Fruit fly (Drosophila melanogaster) whole organism, embryonic: Measurements from ENCODE around the gene Snx27.

Experiments
- Asciz ChIP-seq: fragments of 200-800 bp; sonication (Bioruptor generic); optimal IDR thresholded peaks from 2 replicates; lab custom pipeline; 2017; ENCODE audit warnings: missing biosample characterization, mild to moderate bottlenecking, missing genetic modification characterization, missing genetic modification reagents
- Bdp1 ChIP-seq: fragments of 200-800 bp; sonication (Bioruptor generic); optimal IDR thresholded peaks from 3 replicates; lab custom pipeline; 2016; ENCODE audit warnings: missing biosample characterization, missing genetic modification characterization
- CG10431 ChIP-seq: fragments of 200-800 bp; sonication (Bioruptor generic); optimal IDR thresholded peaks from 3 replicates; lab custom pipeline; 2018; ENCODE audit warnings: missing biosample characterization, mild to moderate bottlenecking, missing genetic modification characterization
- CG12236 ChIP-seq: fragments of 200-800 bp; sonication (Bioruptor generic); optimal IDR thresholded peaks from 2 replicates; lab custom pipeline; 2016; ENCODE audit warnings: missing biosample characterization, missing genetic modification characterization
- CG14014 ChIP-seq: fragments of 200-800 bp; sonication (Bioruptor generic); IDR thresholded peaks from 2 replicates; pipeline ENCODE4 v1.3.6; 2022; ENCODE audit warnings: missing biosample characterization, missing genetic modification characterization
- CG15514 ChIP-seq: fragments of 200-800 bp; sonication (Bioruptor generic); optimal IDR thresholded peaks from 3 replicates; lab custom pipeline; 2017; ENCODE audit warnings: missing biosample characterization, missing genetic modification characterization, mild to moderate bottlenecking, moderate library complexity, missing genetic modification reagents
- CG1602 ChIP-seq: fragments of 200-800 bp; sonication (Bioruptor generic); optimal IDR thresholded peaks from 3 replicates; lab custom pipeline; 2016; ENCODE audit warnings: missing biosample characterization, missing genetic modification characterization
- CG16815 ChIP-seq: fragments of 200-800 bp; sonication (Bioruptor generic); optimal IDR thresholded peaks from 3 replicates; lab custom pipeline; 2017; ENCODE audit warnings: missing biosample characterization, mild to moderate bottlenecking, missing genetic modification characterization
- CG2129 ChIP-seq: fragments of 200-800 bp; sonication (Bioruptor generic); IDR thresholded peaks from 2 replicates; pipeline ENCODE4 v1.3.6; 2022; ENCODE audit warnings: missing biosample characterization, missing genetic modification characterization; ENCODE audit not compliant: partially characterized antibody
- CG31441 ChIP-seq: fragments of 200-800 bp; sonication (Bioruptor generic); IDR thresholded peaks from 2 replicates; pipeline ENCODE4 v1.3.6; 2022; ENCODE audit warnings: missing biosample characterization, missing genetic modification characterization
- CG32767 ChIP-seq: fragments of 200-800 bp; sonication (Bioruptor generic); IDR thresholded peaks from 2 replicates; pipeline ENCODE4 v1.3.6; 2022; ENCODE audit warnings: missing biosample characterization, missing genetic modification characterization
- CG33557 ChIP-seq: fragments of 200-800 bp; sonication (Bioruptor generic); optimal IDR thresholded peaks from 2 replicates; lab custom pipeline; 2019; ENCODE audit warnings: missing biosample characterization, mild to moderate bottlenecking, missing genetic modification characterization, moderate library complexity
- CG4282 ChIP-seq: fragments of 200-800 bp; sonication (Bioruptor generic); optimal IDR thresholded peaks from 2 replicates; lab custom pipeline; 2016; ENCODE audit warnings: missing biosample characterization, missing genetic modification characterization
- CG6254 ChIP-seq: fragments of 200-800 bp; sonication (Bioruptor generic); optimal IDR thresholded peaks from 3 replicates; lab custom pipeline; 2017; ENCODE audit warnings: mild to moderate bottlenecking, missing biosample characterization, missing genetic modification reagents, missing genetic modification characterization
- CG6272 ChIP-seq: fragments of 200-800 bp; sonication (Bioruptor generic); IDR thresholded peaks from 2 replicates; pipeline ENCODE4 v1.3.6; 2022; ENCODE audit warnings: missing biosample characterization, missing genetic modification characterization
- CG9437 ChIP-seq: fragments of 200-800 bp; sonication (Bioruptor generic); optimal IDR thresholded peaks from 2 replicates; lab custom pipeline; 2018; ENCODE audit warnings: missing biosample characterization, mild to moderate bottlenecking, missing genetic modification characterization
- Deaf1 ChIP-seq: fragments of 200-800 bp; optimal IDR thresholded peaks from 3 replicates; lab custom pipeline; 2019; ENCODE audit warnings: missing biosample characterization, mild to moderate bottlenecking, missing genetic modification characterization, moderate library complexity
- Drgx ChIP-seq: fragments of 200-800 bp; sonication (Bioruptor generic); IDR thresholded peaks from 2 replicates; pipeline ENCODE4 v1.3.6; 2022; ENCODE audit warnings: missing biosample characterization, missing genetic modification characterization
- E2f2 ChIP-seq: fragments of 200-800 bp; sonication (Bioruptor generic); IDR thresholded peaks from 2 replicates; pipeline ENCODE4 v1.3.6; 2022; ENCODE audit warnings: missing biosample characterization, missing genetic modification characterization
- ERR ChIP-seq: fragments of 200-800 bp; sonication (Bioruptor generic); optimal IDR thresholded peaks from 2 replicates; lab custom pipeline; 2016; ENCODE audit warnings: missing biosample characterization, missing genetic modification characterization
- Fer1 ChIP-seq: fragments of 200-800 bp; sonication (Bioruptor generic); optimal IDR thresholded peaks from 2 replicates; lab custom pipeline; 2017; ENCODE audit warnings: missing biosample characterization, mild to moderate bottlenecking, missing genetic modification characterization
- Gsc ChIP-seq: fragments of 200-800 bp; sonication (Bioruptor generic); IDR thresholded peaks from 2 replicates; pipeline ENCODE4 v1.3.6; 2022; ENCODE audit warnings: missing biosample characterization, missing genetic modification characterization
- H15 ChIP-seq: fragments of 200-800 bp; sonication (Bioruptor generic); IDR thresholded peaks from 3 replicates; pipeline ENCODE4 v1.3.6; 2022; ENCODE audit warnings: missing biosample characterization, missing genetic modification characterization
- H2.0 ChIP-seq: fragments of 200-800 bp; sonication (Bioruptor generic); IDR thresholded peaks from 2 replicates; pipeline ENCODE4 v1.3.6; 2022; ENCODE audit warnings: missing biosample characterization, missing genetic modification characterization
- Kr ChIP-seq: fragments of 200-800 bp; sonication (Bioruptor generic); optimal IDR thresholded peaks from 2 replicates; lab custom pipeline; 2017; ENCODE audit warnings: missing biosample characterization, mild to moderate bottlenecking, missing genetic modification characterization
- Lpt ChIP-seq: fragments of >200 bp; optimal IDR thresholded peaks from 2 replicates; lab custom pipeline; 2018; ENCODE audit warnings: missing biosample characterization, missing genetic modification characterization
- MTF-1 ChIP-seq: fragments of 200-800 bp; sonication (Bioruptor generic); optimal IDR thresholded peaks from 2 replicates; lab custom pipeline; 2018; ENCODE audit warnings: missing biosample characterization, mild to moderate bottlenecking, missing genetic modification characterization, borderline replicate concordance
- Mrtf ChIP-seq: fragments of 200-800 bp; sonication (Bioruptor generic); IDR thresholded peaks from 3 replicates; pipeline ENCODE4 v1.3.6; 2022; ENCODE audit warnings: missing biosample characterization, missing genetic modification characterization
- Sox100B ChIP-seq: fragments of 200-800 bp; sonication (Bioruptor generic); optimal IDR thresholded peaks from 3 replicates; lab custom pipeline; 2018; ENCODE audit warnings: missing biosample characterization, mild to moderate bottlenecking, missing genetic modification characterization
- Sry-β ChIP-seq: fragments of 200-800 bp; sonication (Bioruptor generic); optimal IDR thresholded peaks from 2 replicates; lab custom pipeline; 2018; ENCODE audit warnings: missing biosample characterization, mild to moderate bottlenecking, missing genetic modification characterization, moderate library complexity
- Usf ChIP-seq: fragments of 200-800 bp; sonication (Bioruptor generic); optimal IDR thresholded peaks from 2 replicates; lab custom pipeline; 2017; ENCODE audit warnings: missing genotype, missing biosample characterization, missing genetic modification characterization
- ab ChIP-seq: fragments of 200-800 bp; sonication (Bioruptor generic); optimal IDR thresholded peaks from 2 replicates; lab custom pipeline; 2016; ENCODE audit warnings: missing biosample characterization, missing genetic modification characterization
- btn ChIP-seq: fragments of 200-800 bp; sonication (Bioruptor generic); optimal IDR thresholded peaks from 2 replicates; lab custom pipeline; 2016; ENCODE audit warnings: missing biosample characterization, missing genetic modification characterization
- croc ChIP-seq: fragments of 200-800 bp; sonication (Bioruptor generic); conservative IDR thresholded peaks from 3 replicates; pipeline ENCODE4 v1.3.6; 2022; ENCODE audit warnings: missing biosample characterization, missing genetic modification characterization
- crp ChIP-seq, 2 experiments: fragments of 200-800 bp; sonication (Bioruptor generic); optimal IDR thresholded peaks; 2 replicates in 1 of 2; 3 replicates in 1 of 2; lab custom pipeline; 2017; ENCODE audit warnings: missing biosample characterization in 2 of 2, missing genetic modification characterization in 2 of 2, mild to moderate bottlenecking in 1 of 2, moderate library complexity in 1 of 2
- danr ChIP-seq: fragments of 200-800 bp; sonication (Bioruptor generic); IDR thresholded peaks from 2 replicates; pipeline ENCODE4 v1.3.6; 2022; ENCODE audit warnings: missing biosample characterization, missing genetic modification characterization
- en ChIP-seq: fragments of 200-800 bp; sonication (Bioruptor generic); optimal IDR thresholded peaks from 2 replicates; lab custom pipeline; 2016; ENCODE audit warnings: missing biosample characterization, missing genetic modification characterization
- fd64A ChIP-seq: fragments of 200-800 bp; sonication (Bioruptor generic); optimal IDR thresholded peaks from 3 replicates; lab custom pipeline; 2018; ENCODE audit warnings: missing biosample characterization, mild to moderate bottlenecking, missing genetic modification characterization
- gcm ChIP-seq: fragments of 200-800 bp; sonication (Bioruptor generic); optimal IDR thresholded peaks from 2 replicates; lab custom pipeline; 2019; ENCODE audit warnings: missing biosample characterization, mild to moderate bottlenecking, missing genetic modification characterization, moderate library complexity
- grn ChIP-seq: fragments of 200-800 bp; sonication (Bioruptor generic); optimal IDR thresholded peaks from 3 replicates; lab custom pipeline; 2017; ENCODE audit warnings: missing biosample characterization, missing genetic modification characterization
- hth ChIP-seq: fragments of >200 bp; optimal IDR thresholded peaks from 2 replicates; lab custom pipeline; 2017; ENCODE audit warnings: inconsistent platforms
- kay ChIP-seq: fragments of 200-800 bp; sonication (Bioruptor generic); optimal IDR thresholded peaks from 2 replicates; lab custom pipeline; 2016; ENCODE audit warnings: missing biosample characterization, missing genetic modification characterization
- nom ChIP-seq: fragments of 200-800 bp; sonication (Bioruptor generic); optimal IDR thresholded peaks from 2 replicates; lab custom pipeline; 2017; ENCODE audit warnings: missing biosample characterization, missing genetic modification characterization, mild to moderate bottlenecking, moderate library complexity, missing genetic modification reagents
- odd ChIP-seq: fragments of 200-800 bp; sonication (Bioruptor generic); optimal IDR thresholded peaks from 2 replicates; lab custom pipeline; 2017; ENCODE audit warnings: missing biosample characterization, mild to moderate bottlenecking, missing genetic modification characterization
- p53 ChIP-seq: fragments of 200-800 bp; sonication (Bioruptor generic); optimal IDR thresholded peaks from 2 replicates; lab custom pipeline; 2016; ENCODE audit warnings: missing biosample characterization, missing genetic modification characterization
- ranshi ChIP-seq: fragments of 200-800 bp; sonication (Bioruptor generic); IDR thresholded peaks from 2 replicates; pipeline ENCODE4 v1.3.6; 2022; ENCODE audit warnings: missing biosample characterization, missing genetic modification characterization
- schlank ChIP-seq: fragments of 200-800 bp; sonication (Bioruptor generic); optimal IDR thresholded peaks from 2 replicates; lab custom pipeline; 2018; ENCODE audit warnings: missing biosample characterization, mild to moderate bottlenecking, missing genetic modification characterization
- sisA ChIP-seq: fragments of 200-800 bp; sonication (Bioruptor generic); IDR thresholded peaks from 2 replicates; pipeline ENCODE4 v1.3.6; 2022; ENCODE audit warnings: missing biosample characterization, missing genetic modification characterization
- vvl ChIP-seq: fragments of 200-800 bp; sonication (Bioruptor generic); IDR thresholded peaks from 2 replicates; pipeline ENCODE4 v1.3.6; 2022; ENCODE audit warnings: missing biosample characterization, missing genetic modification characterization
- zf30C ChIP-seq: fragments of 200-800 bp; sonication (Bioruptor generic); optimal IDR thresholded peaks from 3 replicates; lab custom pipeline; 2018; ENCODE audit warnings: missing biosample characterization, mild to moderate bottlenecking, missing genetic modification characterization

Snx27 gene

dm6 chrX:5735268-5735941 lies 2.4 kb downstream of the Snx27 start (continued):
- TF ChIP-seq Lpt (GFP tag; lab: Kevin White, UChicago) = no peak
- peak; percentile 46 for TF ChIP-seq CG9437
- TF ChIP-seq vvl (GFP tag; lab: Robert Waterston, UW) = peak; percentile 84
- peak; percentile 71; the same call in 2 of the 3 replicates for TF ChIP-seq Mrtf (GFP tag; lab: Robert Waterston, UW)
- TF ChIP-seq CG1602 = peak; percentile 59
- TF ChIP-seq CG16815 (GFP tag; lab: Kevin White, UChicago) = peak; percentile 66
- TF ChIP-seq CG2129 (GFP tag; lab: Robert Waterston, UW) = no peak
- peak; percentile 75 for TF ChIP-seq sisA (GFP tag; lab: Robert Waterston, UW)
- peak; percentile 60 for TF ChIP-seq CG6272
- TF ChIP-seq Asciz (GFP tag; lab: Kevin White, UChicago) = peak; percentile 49
- TF ChIP-seq odd (GFP tag; lab: Kevin White, UChicago) = peak; percentile 50
- TF ChIP-seq H2.0 = peak; percentile 78
- peak; percentile 42 for TF ChIP-seq Deaf1 (tag; lab: Kevin White, UChicago)
- no peak for TF ChIP-seq crp (GFP tag; optimal IDR thresholded peaks at IDR 0.05; lab: Kevin White, UChicago)
- no peak for TF ChIP-seq btn
- TF ChIP-seq MTF-1 = no peak
- TF ChIP-seq gcm = peak; percentile 76
- peak; percentile 61; the same call in 2 of the 3 replicates for TF ChIP-seq H15 (GFP tag; lab: Robert Waterston, UW)
- no peak for TF ChIP-seq grn (GFP tag; lab: Kevin White, UChicago)
- TF ChIP-seq Bdp1 = peak; percentile 15
- TF ChIP-seq ab (GFP tag; lab: Kevin White, UChicago) = no peak
- peak; percentile 32 for TF ChIP-seq CG33557
- no peak for TF ChIP-seq fd64A (GFP tag; lab: Kevin White, UChicago)
- no peak for TF ChIP-seq danr (GFP tag; lab: Robert Waterston, UW)
- TF ChIP-seq zf30C (GFP tag; lab: Kevin White, UChicago) = no peak
- peak; percentile 33 for TF ChIP-seq ERR (GFP tag; lab: Kevin White, UChicago)
- TF ChIP-seq hth = no peak
- TF ChIP-seq en (GFP tag; lab: Kevin White, UChicago) = peak; percentile 16
- peak; percentile 73 for TF ChIP-seq ranshi (GFP tag; lab: Robert Waterston, UW)
- peak; percentile 33 for TF ChIP-seq kay (GFP tag; lab: Kevin White, UChicago)
- TF ChIP-seq CG15514 (GFP tag; lab: Kevin White, UChicago) = peak; percentile 58
- peak; percentile 61 for TF ChIP-seq schlank (tag; lab: Kevin White, UChicago)
- peak; percentile 55 for TF ChIP-seq Sox100B (GFP tag; lab: Kevin White, UChicago)
- peak; percentile 51; the same call in 1 of the 2 replicates for TF ChIP-seq E2f2 (GFP tag; lab: Robert Waterston, UW)
- peak; percentile 15 for TF ChIP-seq CG12236 (GFP tag; lab: Kevin White, UChicago)
- TF ChIP-seq Fer1 (GFP tag; lab: Kevin White, UChicago) = peak; percentile 81
- peak; percentile 89 for TF ChIP-seq Drgx (GFP tag; lab: Robert Waterston, UW)
- TF ChIP-seq nom (GFP tag; lab: Kevin White, UChicago) = peak; percentile 51
- no peak for TF ChIP-seq CG32767
- no peak for TF ChIP-seq Kr (GFP tag; lab: Kevin White, UChicago)
- peak; percentile 15 for TF ChIP-seq CG6254
- TF ChIP-seq CG14014 (GFP tag; lab: Robert Waterston, UW) = peak; percentile 81
- TF ChIP-seq CG31441 = peak; percentile 78
- TF ChIP-seq CG4282 (GFP tag; lab: Kevin White, UChicago) = no peak
- no peak for TF ChIP-seq CG10431
- TF ChIP-seq Usf (GFP tag; lab: Kevin White, UChicago) = peak; percentile 63
- TF ChIP-seq croc (GFP tag; lab: Robert Waterston, UW) = peak; percentile 65
- 0 out of 2 replicates have a peak, but pooled peaks have one; percentile 17 for TF ChIP-seq Gsc (GFP tag; lab: Robert Waterston, UW)
- no peak for TF ChIP-seq Sry-β (GFP tag; lab: Kevin White, UChicago)
- TF ChIP-seq p53 (GFP tag; lab: Kevin White, UChicago) = no peak
